Worm (Caenorhabditis elegans) whole organism, mixed stage, embryonic: Measurements from ENCODE around the gene rpb-9.

Experiments used
- blmp-1 ChIP-seq: fragments of 150-350 bp; optimal IDR thresholded peaks from 2 replicates; lab custom pipeline; 2014; ENCODE audit warnings: missing biosample characterization, missing genetic modification characterization
- ceh-39 ChIP-seq: fragments of 150-350 bp; optimal IDR thresholded peaks from 2 replicates; lab custom pipeline; 2014; ENCODE audit warnings: missing biosample characterization, missing genetic modification characterization
- ceh-43 ChIP-seq: fragments of 200-800 bp; sonication (Bioruptor generic); optimal IDR thresholded peaks from 2 replicates; lab custom pipeline; 2018; ENCODE audit warnings: mild to moderate bottlenecking, missing genetic modification characterization, moderate library complexity, missing compliant biosample characterization
- ceh-83 ChIP-seq: fragments of 200-800 bp; sonication (Bioruptor generic); optimal IDR thresholded peaks from 2 replicates; lab custom pipeline; 2018; ENCODE audit warnings: mild to moderate bottlenecking, missing genetic modification characterization, missing compliant biosample characterization
- ces-1 ChIP-seq: fragments of 150-350 bp; optimal IDR thresholded peaks from 2 replicates; lab custom pipeline; 2014; ENCODE audit warnings: missing biosample characterization, missing genetic modification reagents, missing genetic modification characterization
- cnd-1 ChIP-seq: fragments of 200-800 bp; sonication (Bioruptor generic); optimal IDR thresholded peaks from 2 replicates; lab custom pipeline; 2018; ENCODE audit warnings: mild to moderate bottlenecking, missing genetic modification characterization, missing compliant biosample characterization
- drap-1 ChIP-seq: fragments of 200-800 bp; sonication (Bioruptor generic); optimal IDR thresholded peaks from 3 replicates; lab custom pipeline; 2018; ENCODE audit warnings: mild to moderate bottlenecking, missing genetic modification characterization, missing compliant biosample characterization
- elt-1 ChIP-seq: sonication (generic microtip); optimal IDR thresholded peaks from 2 replicates; lab custom pipeline; 2017; ENCODE audit warnings: missing genetic modification characterization, mild to moderate bottlenecking, missing compliant biosample characterization, antibody characterized with exemption, moderate library complexity, borderline replicate concordance; ENCODE audit not compliant: insufficient read depth
- elt-3 ChIP-seq: fragments of 150-350 bp; optimal IDR thresholded peaks from 2 replicates; lab custom pipeline; 2014; ENCODE audit warnings: missing biosample characterization, missing genetic modification characterization
- ham-2 ChIP-seq: fragments of 200-800 bp; sonication (Bioruptor generic); optimal IDR thresholded peaks from 2 replicates; lab custom pipeline; 2018; ENCODE audit warnings: mild to moderate bottlenecking, missing genetic modification characterization, missing compliant biosample characterization
- lin-13 ChIP-seq: fragments of 150-350 bp; optimal IDR thresholded peaks from 2 replicates; lab custom pipeline; 2014; ENCODE audit warnings: missing biosample characterization, missing genetic modification characterization
- lin-32 ChIP-seq: fragments of 200-800 bp; sonication (Bioruptor generic); optimal IDR thresholded peaks from 2 replicates; lab custom pipeline; 2018; ENCODE audit warnings: mild to moderate bottlenecking, missing genetic modification characterization, missing compliant biosample characterization
- lsy-2 ChIP-seq: fragments of 150-350 bp; optimal IDR thresholded peaks from 2 replicates; lab custom pipeline; 2014; ENCODE audit warnings: missing biosample characterization, missing genetic modification characterization
- mab-5 ChIP-seq: fragments of 150-350 bp; optimal IDR thresholded peaks from 2 replicates; lab custom pipeline; 2014; ENCODE audit warnings: missing biosample characterization, missing genetic modification characterization
- mep-1 ChIP-seq: fragments of 150-350 bp; optimal IDR thresholded peaks from 2 replicates; lab custom pipeline; 2017; ENCODE audit warnings: missing biosample characterization, missing genetic modification reagents, missing genetic modification characterization, inconsistent platforms
- mls-2 ChIP-seq: sonication (generic microtip); optimal IDR thresholded peaks from 2 replicates; lab custom pipeline; 2016; ENCODE audit warnings: mild to moderate bottlenecking, missing genetic modification characterization, moderate library complexity, missing compliant biosample characterization
- nhr-2 ChIP-seq: fragments of 150-350 bp; optimal IDR thresholded peaks from 2 replicates; lab custom pipeline; 2014; ENCODE audit warnings: missing biosample characterization, missing genetic modification characterization
- nhr-237 ChIP-seq: fragments of 150-350 bp; optimal IDR thresholded peaks from 2 replicates; lab custom pipeline; 2014; ENCODE audit warnings: missing biosample characterization, missing genetic modification characterization
- nhr-28 ChIP-seq: fragments of 150-350 bp; optimal IDR thresholded peaks from 2 replicates; lab custom pipeline; 2014; ENCODE audit warnings: missing biosample characterization, missing genetic modification characterization
- pha-4 ChIP-seq: fragments of 150-350 bp; optimal IDR thresholded peaks from 2 replicates; lab custom pipeline; 2018; ENCODE audit warnings: missing biosample characterization, missing genetic modification reagents, missing genetic modification characterization
- sem-2 ChIP-seq: fragments of 200-800 bp; sonication (Bioruptor generic); optimal IDR thresholded peaks from 2 replicates; lab custom pipeline; 2018; ENCODE audit warnings: mild to moderate bottlenecking, missing genetic modification characterization, missing compliant biosample characterization
- sptf-1 ChIP-seq: sonication (generic microtip); optimal IDR thresholded peaks from 2 replicates; lab custom pipeline; 2017; ENCODE audit warnings: mild to moderate bottlenecking, missing genetic modification characterization, moderate library complexity, missing compliant biosample characterization
- tbx-8 ChIP-seq: fragments of 200-800 bp; sonication (Bioruptor generic); optimal IDR thresholded peaks from 2 replicates; lab custom pipeline; 2018; ENCODE audit warnings: mild to moderate bottlenecking, missing genetic modification characterization, moderate library complexity, missing compliant biosample characterization
- unc-120 ChIP-seq: sonication (generic microtip); optimal IDR thresholded peaks from 2 replicates; lab custom pipeline; 2017; ENCODE audit warnings: missing genetic modification characterization, missing compliant biosample characterization; ENCODE audit not compliant: poor library complexity, severe bottlenecking
- unc-39 ChIP-seq: fragments of 150-350 bp; optimal IDR thresholded peaks from 2 replicates; lab custom pipeline; 2014; ENCODE audit warnings: missing biosample characterization, missing genetic modification characterization
- unc-62 ChIP-seq: fragments of 150-350 bp; optimal IDR thresholded peaks from 2 replicates; lab custom pipeline; 2014; ENCODE audit warnings: missing biosample characterization, missing genetic modification reagents, missing genetic modification characterization
- ztf-11 ChIP-seq: fragments of 150-350 bp; optimal IDR thresholded peaks from 2 replicates; lab custom pipeline; 2014; ENCODE audit warnings: missing biosample characterization, missing genetic modification characterization

rpb-9 gene

DNA sequence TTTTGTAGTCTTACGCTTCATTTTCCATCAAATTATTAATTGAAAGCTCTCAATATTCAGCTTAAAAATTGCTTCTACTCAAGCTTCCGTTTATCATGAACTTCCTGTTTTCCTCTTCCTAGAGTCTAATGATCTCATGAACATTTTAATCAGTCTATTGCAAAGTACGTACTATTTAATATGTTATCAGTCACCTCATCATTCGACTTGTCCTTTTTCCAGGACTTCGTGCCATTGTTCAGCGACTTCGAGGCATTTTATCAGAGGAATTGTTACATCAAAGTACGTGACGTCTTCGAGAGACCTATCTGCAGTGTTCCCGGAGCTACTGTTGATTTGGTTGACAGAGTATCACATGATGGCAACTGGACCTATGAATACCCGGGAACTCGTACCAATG, 7.6 kb upstream of the rpb-9 start:
- TF ChIP-seq mab-5 (tag; lab: Kevin White, UChicago) (no peak), unc-120 (tag; lab: Kevin White, UChicago) (no peak)

DNA sequence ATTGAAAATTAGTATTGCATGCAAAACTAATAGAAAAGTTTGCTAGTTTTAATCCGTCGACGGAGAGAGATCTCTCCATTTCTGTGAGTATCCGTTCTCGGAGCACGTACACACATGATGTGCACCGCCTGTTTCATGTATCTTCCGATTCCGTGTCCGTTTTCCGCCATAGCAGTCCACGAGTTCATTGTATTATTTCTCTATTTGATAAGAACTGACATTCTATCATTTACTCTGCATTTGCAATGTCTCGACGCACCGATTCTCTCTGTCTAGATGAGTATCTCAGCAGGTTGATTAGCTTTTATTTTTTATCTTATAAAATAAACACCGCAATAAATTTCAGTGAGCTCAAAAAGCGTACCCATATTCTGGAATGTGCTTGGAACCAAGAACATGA, 6.8 kb upstream of the rpb-9 start:
- TF ChIP-seq ceh-39 (no peak), mls-2 (tag; lab: Kevin White, UChicago) (no peak), cnd-1 (no peak), nhr-2 (tag; lab: Kevin White, UChicago) (no peak), lsy-2 (tag; lab: Kevin White, UChicago) (no peak), elt-1 (tag; lab: Kevin White, UChicago) (no peak), ceh-43 (no peak), nhr-28 (tag; lab: Kevin White, UChicago) (no peak), ceh-83 (GFP tag; lab: Kevin White, UChicago) (no peak), sem-2 (GFP tag; lab: Kevin White, UChicago) (no peak)

DNA sequence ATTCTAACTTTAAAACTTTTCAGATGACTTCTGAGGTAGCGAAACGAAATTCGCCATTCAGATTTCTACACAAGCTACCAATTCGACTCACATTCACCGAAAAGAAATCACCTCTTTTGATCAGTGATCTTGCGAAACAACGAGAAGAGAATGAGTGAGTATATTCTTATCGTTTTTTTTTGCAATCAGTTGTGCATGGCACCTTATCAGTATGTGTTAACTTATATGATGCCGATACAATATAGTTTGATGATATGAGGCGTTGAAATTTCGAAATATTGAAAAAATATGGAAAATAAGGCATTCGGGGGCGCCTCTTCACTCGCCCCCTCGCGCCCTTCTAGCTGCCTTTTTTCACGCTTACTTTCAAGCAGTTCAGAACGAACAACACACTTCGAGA, 5.8 kb upstream of the rpb-9 start:
- TF ChIP-seq sem-2 (GFP tag; lab: Kevin White, UChicago), result no peak
- no peak for TF ChIP-seq unc-62 (GFP tag; lab: Kevin White, UChicago)
- TF ChIP-seq mab-5 (tag; lab: Kevin White, UChicago), result no peak
- no peak for TF ChIP-seq lin-32 (GFP tag; lab: Kevin White, UChicago)
- TF ChIP-seq nhr-237, result no peak
- TF ChIP-seq mls-2 (tag; lab: Kevin White, UChicago), result no peak
- no peak for TF ChIP-seq mep-1
- TF ChIP-seq ceh-39, result no peak
- no peak for TF ChIP-seq ceh-43
- no peak for TF ChIP-seq pha-4 (tag; lab: Kevin White, UChicago)
- TF ChIP-seq nhr-2 (tag; lab: Kevin White, UChicago), result no peak
- TF ChIP-seq ces-1, result no peak

DNA sequence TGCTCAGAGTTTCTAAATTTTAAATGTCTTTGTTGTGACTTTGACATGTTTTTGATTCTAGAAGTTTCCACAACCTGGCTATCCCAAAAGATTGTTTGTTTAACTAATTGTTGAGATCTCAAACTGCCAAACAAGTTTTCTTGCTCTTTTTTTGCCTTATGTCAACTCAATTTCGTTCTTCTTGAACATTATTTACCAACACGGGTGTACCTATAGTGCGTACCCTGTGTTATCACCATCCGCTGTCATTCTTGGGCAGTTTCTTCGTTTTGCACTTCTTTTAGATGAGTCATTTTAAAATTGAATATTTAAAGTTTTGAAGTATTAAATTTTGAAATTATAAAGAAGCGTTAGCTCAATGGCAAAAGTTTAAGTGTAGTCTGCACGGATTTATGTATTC, 4.8 kb upstream of the rpb-9 start, which contains the start of gene sptl-2:
sptl-2 (plus strand) TSS at position 280 of the 400 bp plus-strand sequence.
- TF ChIP-seq ztf-11 (tag; lab: Kevin White, UChicago), result no peak
- TF ChIP-seq sptf-1 (tag; lab: Kevin White, UChicago), result no peak
- TF ChIP-seq ceh-83 (GFP tag; lab: Kevin White, UChicago), result no peak
- no peak for TF ChIP-seq cnd-1
- no peak for TF ChIP-seq nhr-28 (tag; lab: Kevin White, UChicago)
- TF ChIP-seq lin-13 (tag; lab: Kevin White, UChicago), result no peak
- TF ChIP-seq ham-2, result no peak
- TF ChIP-seq mls-2 (tag; lab: Kevin White, UChicago), result no peak
- TF ChIP-seq mab-5 (tag; lab: Kevin White, UChicago), result no peak
- no peak for TF ChIP-seq tbx-8 (GFP tag; lab: Kevin White, UChicago)
- TF ChIP-seq ceh-39, result no peak
- no peak for TF ChIP-seq elt-1 (tag; lab: Kevin White, UChicago)
- no peak for TF ChIP-seq blmp-1
- TF ChIP-seq nhr-2 (tag; lab: Kevin White, UChicago), result no peak

DNA sequence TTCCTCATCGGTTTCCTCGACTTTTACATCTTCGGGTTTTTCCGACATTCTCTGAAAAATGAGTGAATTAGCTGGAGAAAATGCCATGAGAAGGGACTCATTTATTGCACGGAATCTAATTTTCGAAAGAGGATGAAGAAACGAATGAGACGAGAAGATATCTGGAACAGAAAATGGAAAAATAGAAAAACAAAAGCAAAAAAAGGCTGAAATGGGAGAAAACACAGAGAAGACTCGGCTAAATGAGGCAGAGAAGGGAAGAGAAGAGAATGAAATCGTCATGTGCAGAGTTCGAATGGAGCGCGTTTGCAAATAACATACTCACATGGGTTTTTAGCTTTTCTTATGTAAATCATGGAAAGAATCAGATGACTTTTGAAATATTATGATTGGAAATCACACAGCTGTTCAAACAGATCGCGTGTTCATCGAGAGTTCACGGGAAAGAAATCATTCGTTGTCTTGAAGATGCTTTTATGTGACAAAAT, 1.8 kb upstream of the rpb-9 start, which contains the start of gene Y97E10AR.6:
Y97E10AR.6 (minus strand) TSS at position 51 of the 488 bp plus-strand sequence.
- TF ChIP-seq ceh-39, result no peak
- peak; percentile 47 for TF ChIP-seq ces-1
- TF ChIP-seq unc-39, result no peak
- no peak for TF ChIP-seq blmp-1
- no peak for TF ChIP-seq mls-2 (tag; lab: Kevin White, UChicago)
- TF ChIP-seq nhr-237, result no peak
- TF ChIP-seq elt-3, result no peak
- no peak for TF ChIP-seq sem-2 (GFP tag; lab: Kevin White, UChicago)
- no peak for TF ChIP-seq sptf-1 (tag; lab: Kevin White, UChicago)
- no peak for TF ChIP-seq nhr-2 (tag; lab: Kevin White, UChicago)
- TF ChIP-seq elt-1 (tag; lab: Kevin White, UChicago), result no peak
- peak; percentile 28 for TF ChIP-seq unc-120 (tag; lab: Kevin White, UChicago)
- no peak for TF ChIP-seq drap-1 (GFP tag; lab: Kevin White, UChicago)
- no peak for TF ChIP-seq ceh-83 (GFP tag; lab: Kevin White, UChicago)

DNA sequence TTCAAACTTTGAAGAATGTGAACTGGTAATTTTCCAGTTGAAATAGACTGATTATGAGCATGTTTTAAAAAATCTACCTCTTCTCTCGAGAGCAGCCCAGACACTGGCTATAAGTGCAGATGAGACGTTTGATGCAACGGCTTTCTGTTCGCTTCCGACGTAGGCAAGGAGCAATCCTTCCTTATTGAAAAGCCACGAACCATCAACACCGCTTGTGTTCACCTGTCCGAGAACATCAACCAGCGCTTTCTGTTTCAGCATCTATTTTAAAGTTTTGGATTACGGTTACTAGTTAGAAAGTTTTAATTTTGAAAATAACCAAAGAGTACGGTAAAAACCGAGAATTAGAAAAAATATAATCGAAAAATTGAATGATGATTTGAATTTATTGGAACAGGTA, 1.3 kb downstream of the rpb-9 start, which contains the start of gene lmtr-2:
lmtr-2 (minus strand) TSS at position 261 of the 400 bp plus-strand sequence.
- TF ChIP-seq mep-1 (no peak), ces-1 (no peak)
